Worm (Caenorhabditis elegans) whole organism, midembryonic: ENCODE measurements around the gene K08D8.3.

Experiments
- T22C8.4 ChIP-seq: fragments of 200-800 bp; sonication (Bioruptor generic); IDR thresholded peaks from 2 replicates; pipeline ENCODE4 v1.3.6; 2022; ENCODE audit warnings: missing genetic modification characterization, missing compliant biosample characterization
- flt-1 ChIP-seq: fragments of 200-800 bp; sonication (Bioruptor generic); IDR thresholded peaks from 2 replicates; pipeline ENCODE4 v1.3.6; 2022; ENCODE audit warnings: missing genetic modification characterization, missing compliant biosample characterization
- klf-2 ChIP-seq: fragments of 200-800 bp; sonication (Bioruptor generic); conservative IDR thresholded peaks from 2 replicates; pipeline ENCODE4 v1.3.6; 2022; ENCODE audit warnings: missing genetic modification reagents, missing genetic modification characterization, missing compliant biosample characterization
- tab-1 ChIP-seq: fragments of 200-800 bp; sonication (Bioruptor generic); IDR thresholded peaks from 2 replicates; pipeline ENCODE4 v1.3.6; 2022; ENCODE audit warnings: missing genetic modification characterization, missing compliant biosample characterization
- ztf-23 ChIP-seq: fragments of 200-800 bp; sonication (Bioruptor generic); IDR thresholded peaks from 2 replicates; pipeline ENCODE4 v1.3.6; 2022; ENCODE audit warnings: missing genetic modification reagents, missing genetic modification characterization, missing compliant biosample characterization
- ztf-29 ChIP-seq: fragments of 200-800 bp; sonication (Bioruptor generic); IDR thresholded peaks from 2 replicates; pipeline ENCODE4 v1.3.6; 2022; ENCODE audit warnings: missing genetic modification reagents, missing genetic modification characterization, missing compliant biosample characterization

- TF ChIP-seq ztf-29 (GFP tag; lab: Robert Waterston, UW) = no peak
- TF ChIP-seq klf-2 = no peak
- TF ChIP-seq flt-1 (GFP tag; lab: Robert Waterston, UW) = no peak
- no peak for TF ChIP-seq ztf-23 (GFP tag; lab: Robert Waterston, UW)
- TF ChIP-seq T22C8.4 (GFP tag; lab: Robert Waterston, UW) = no peak
- no peak for TF ChIP-seq tab-1 (GFP tag; lab: Robert Waterston, UW)
These were observed 15.4 kb downstream of the K08D8.3 start for ce11 chrIV:12891080-12891479.
